Worm (Caenorhabditis elegans) whole organism, L4 larva: ENCODE measurements around the gene nhr-127.

Experiments
- D1046.2 ChIP-seq: fragments of 200-800 bp; sonication (Bioruptor generic); IDR thresholded peaks from 2 replicates; pipeline ENCODE4 v1.3.6; 2022; ENCODE audit warnings: missing genetic modification characterization, missing compliant biosample characterization
- F26F4.8 ChIP-seq: fragments of 200-800 bp; sonication (Bioruptor generic); conservative IDR thresholded peaks from 2 replicates; pipeline ENCODE4 v1.3.6; 2022; ENCODE audit warnings: missing genetic modification characterization, missing compliant biosample characterization
- F37D6.2 ChIP-seq: sonication (generic microtip); optimal IDR thresholded peaks from 2 replicates; lab custom pipeline; 2016; ENCODE audit warnings: mild to moderate bottlenecking, missing genetic modification characterization, missing compliant biosample characterization
- F49E8.2 ChIP-seq: sonication (generic microtip); optimal IDR thresholded peaks from 2 replicates; lab custom pipeline; 2016; ENCODE audit warnings: missing compliant biosample characterization, mild to moderate bottlenecking, missing genetic modification characterization, borderline replicate concordance
- T20F7.1 ChIP-seq: fragments of 200-800 bp; sonication (Bioruptor generic); optimal IDR thresholded peaks from 2 replicates; lab custom pipeline; 2018; ENCODE audit warnings: mild to moderate bottlenecking, missing genetic modification characterization, missing compliant biosample characterization
- ceh-28 ChIP-seq: fragments of 150-350 bp; optimal IDR thresholded peaks from 2 replicates; lab custom pipeline; 2014; ENCODE audit warnings: missing biosample characterization, missing genetic modification reagents, missing genetic modification characterization
- ceh-32 ChIP-seq: sonication (generic microtip); optimal IDR thresholded peaks from 2 replicates; lab custom pipeline; 2016; ENCODE audit warnings: mild to moderate bottlenecking, missing genetic modification characterization, missing compliant biosample characterization; ENCODE audit not compliant: poor library complexity
- ceh-82 ChIP-seq: sonication (generic microtip); optimal IDR thresholded peaks from 2 replicates; lab custom pipeline; 2017; ENCODE audit warnings: missing biosample characterization, missing genetic modification characterization
- daf-16 ChIP-seq, 3 experiments: sonication (generic microtip); optimal IDR thresholded peaks; 2 replicates each; lab custom pipeline; 2016 to 2017; ENCODE audit warnings: missing genetic modification characterization in 3 of 3, missing genetic modification reagents in 3 of 3, mild to moderate bottlenecking in 2 of 3, missing compliant biosample characterization in 2 of 3, missing biosample characterization in 1 of 3, moderate library complexity in 1 of 3
- dmd-6 ChIP-seq: fragments of 200-800 bp; sonication (Bioruptor generic); IDR thresholded peaks from 2 replicates; pipeline ENCODE4 v1.3.6; 2022; ENCODE audit warnings: missing genetic modification reagents, missing genetic modification characterization, missing compliant biosample characterization
- dmd-8 ChIP-seq: fragments of 200-800 bp; sonication (Bioruptor generic); IDR thresholded peaks from 2 replicates; pipeline ENCODE4 v1.3.6; 2022; ENCODE audit warnings: missing genetic modification characterization, missing compliant biosample characterization
- dmd-9 ChIP-seq: fragments of 200-800 bp; sonication (Bioruptor generic); IDR thresholded peaks from 2 replicates; pipeline ENCODE4 v1.3.6; 2022; ENCODE audit warnings: missing genetic modification reagents, missing genetic modification characterization, missing compliant biosample characterization
- dpl-1 ChIP-seq: fragments of 150-350 bp; optimal IDR thresholded peaks from 2 replicates; lab custom pipeline; 2014; ENCODE audit warnings: missing biosample characterization, missing genetic modification reagents, missing genetic modification characterization
- duxl-1 ChIP-seq: sonication (generic microtip); optimal IDR thresholded peaks from 2 replicates; lab custom pipeline; 2016; ENCODE audit warnings: mild to moderate bottlenecking, missing genetic modification characterization, moderate library complexity, missing compliant biosample characterization; ENCODE audit not compliant: poor library complexity
- dve-1 ChIP-seq: sonication (generic microtip); optimal IDR thresholded peaks from 2 replicates; lab custom pipeline; 2017; ENCODE audit warnings: antibody characterized with exemption, mild to moderate bottlenecking, missing genetic modification characterization, missing compliant biosample characterization; ENCODE audit not compliant: insufficient read depth
- fos-1 ChIP-seq: fragments of 150-350 bp; optimal IDR thresholded peaks from 2 replicates; lab custom pipeline; 2014; ENCODE audit warnings: missing biosample characterization, missing genetic modification characterization
- hlh-11 ChIP-seq: fragments of 200-800 bp; sonication (Bioruptor generic); optimal IDR thresholded peaks from 2 replicates; lab custom pipeline; 2018; ENCODE audit warnings: mild to moderate bottlenecking, missing genetic modification characterization, missing compliant biosample characterization
- lin-15B ChIP-seq: fragments of 150-350 bp; sonication (generic microtip); optimal IDR thresholded peaks from 3 replicates; lab custom pipeline; 2014; ENCODE audit warnings: missing biosample characterization, missing genetic modification characterization
- lir-3 ChIP-seq: sonication (generic microtip); optimal IDR thresholded peaks from 2 replicates; lab custom pipeline; 2016; ENCODE audit warnings: mild to moderate bottlenecking, missing genetic modification characterization, missing compliant biosample characterization
- lsy-2 ChIP-seq, 2 experiments: fragments of 150-350 bp in 1 of 2; sonication (generic microtip) in 1 of 2; optimal IDR thresholded peaks; 2 replicates each; lab custom pipeline; 2014 to 2017; ENCODE audit warnings: missing biosample characterization in 2 of 2, missing genetic modification characterization in 2 of 2
- madf-9 ChIP-seq: fragments of 200-800 bp; sonication (Bioruptor generic); conservative IDR thresholded peaks from 2 replicates; pipeline ENCODE4 v1.3.6; 2022; ENCODE audit warnings: missing genetic modification reagents, missing genetic modification characterization, missing compliant biosample characterization
- mep-1 ChIP-seq: fragments of 150-350 bp; sonication (generic microtip); optimal IDR thresholded peaks from 3 replicates; lab custom pipeline; 2014; ENCODE audit warnings: missing biosample characterization, missing genetic modification characterization
- mxl-2 ChIP-seq: fragments of 200-800 bp; sonication (Bioruptor generic); conservative IDR thresholded peaks from 2 replicates; pipeline ENCODE4 v1.3.6; 2022; ENCODE audit warnings: missing genetic modification reagents, missing genetic modification characterization, missing compliant biosample characterization
- nhr-102 ChIP-seq: sonication (generic microtip); optimal IDR thresholded peaks from 2 replicates; lab custom pipeline; 2016; ENCODE audit warnings: mild to moderate bottlenecking, missing genetic modification characterization, moderate library complexity, missing compliant biosample characterization
- nhr-11 ChIP-seq: fragments of 150-350 bp; optimal IDR thresholded peaks from 2 replicates; lab custom pipeline; 2014; ENCODE audit warnings: missing biosample characterization, missing genetic modification characterization
- nhr-237 ChIP-seq: sonication (generic microtip); optimal IDR thresholded peaks from 2 replicates; lab custom pipeline; 2017; ENCODE audit warnings: missing biosample characterization, missing genetic modification characterization
- nhr-28 ChIP-seq: fragments of 150-350 bp; optimal IDR thresholded peaks from 2 replicates; lab custom pipeline; 2014; ENCODE audit warnings: missing biosample characterization, missing genetic modification characterization
- nhr-48 ChIP-seq: sonication (generic microtip); optimal IDR thresholded peaks from 2 replicates; lab custom pipeline; 2016; ENCODE audit warnings: mild to moderate bottlenecking, missing genetic modification characterization, missing compliant biosample characterization
- nhr-77 ChIP-seq: fragments of 150-350 bp; optimal IDR thresholded peaks from 2 replicates; lab custom pipeline; 2014; ENCODE audit warnings: missing biosample characterization, missing genetic modification characterization
- php-3 ChIP-seq: fragments of 200-800 bp; sonication (Bioruptor generic); IDR thresholded peaks from 2 replicates; pipeline ENCODE4 v1.3.6; 2022; ENCODE audit warnings: missing genetic modification reagents, missing genetic modification characterization, missing compliant biosample characterization
- pqm-1 ChIP-seq: sonication (generic microtip); optimal IDR thresholded peaks from 2 replicates; lab custom pipeline; 2017; ENCODE audit warnings: missing biosample characterization, missing genetic modification characterization
- sdz-12 ChIP-seq: fragments of 200-800 bp; sonication (Bioruptor generic); optimal IDR thresholded peaks from 2 replicates; lab custom pipeline; 2018; ENCODE audit warnings: mild to moderate bottlenecking, missing genetic modification characterization, missing compliant biosample characterization
- set-16 ChIP-seq: fragments of 200-800 bp; sonication (Bioruptor generic); IDR thresholded peaks from 2 replicates; pipeline ENCODE4 v1.3.6; 2022; ENCODE audit warnings: missing genetic modification reagents, missing genetic modification characterization, missing compliant biosample characterization
- snpc-1.2 ChIP-seq: fragments of 200-800 bp; sonication (Bioruptor generic); IDR thresholded peaks from 2 replicates; pipeline ENCODE4 v1.3.6; 2022; ENCODE audit warnings: missing genetic modification reagents, missing genetic modification characterization, missing compliant biosample characterization
- unc-39 ChIP-seq: sonication (generic microtip); optimal IDR thresholded peaks from 2 replicates; lab custom pipeline; 2017; ENCODE audit warnings: missing biosample characterization, missing genetic modification characterization
- unc-62 ChIP-seq, 3 experiments: fragments of 150-350 bp in 1 of 3; sonication (generic microtip); optimal IDR thresholded peaks in 2 of 3; peaks in 1 of 3; 1 replicate in 1 of 3; 2 replicates in 2 of 3; lab custom pipeline; 2014 to 2017; ENCODE audit warnings: missing biosample characterization in 3 of 3, missing genetic modification characterization in 3 of 3, missing genetic modification reagents in 3 of 3, missing genotype in 1 of 3
- zip-11 ChIP-seq: fragments of 200-800 bp; sonication (Bioruptor generic); IDR thresholded peaks from 2 replicates; pipeline ENCODE4 v1.3.6; 2022; ENCODE audit warnings: missing genetic modification characterization, missing compliant biosample characterization

nhr-127 gene

ce11 chrV:16277918-16278317 lies 18.1 kb downstream of the nhr-127 start, which contains the start of gene cyp-37B1:
Gene cyp-37B1, plus strand, starts transcription at chrV:16278116.
- TF ChIP-seq lin-15B (tag; lab: Kevin White, UChicago) = no peak
- no peak for TF ChIP-seq F49E8.2 (tag; lab: Kevin White, UChicago)
- peak; percentile 69 for TF ChIP-seq nhr-48 (tag; lab: Kevin White, UChicago)
- peak; percentile 73 for TF ChIP-seq nhr-102 (tag; lab: Kevin White, UChicago)
- peak; percentile 89 for TF ChIP-seq pqm-1
- peak; percentile 97 for TF ChIP-seq nhr-28 (tag; lab: Kevin White, UChicago)
- no peak for TF ChIP-seq daf-16 (GFP tag; optimal IDR thresholded peaks at IDR 0.05; lab: Kevin White, UChicago)
- peak; percentile 95 for TF ChIP-seq daf-16 (tag; optimal IDR thresholded peaks at IDR 0.05; lab: Kevin White, UChicago)
- TF ChIP-seq php-3 (GFP tag; lab: Robert Waterston, UW) = peak; percentile 82
- TF ChIP-seq dmd-6 = peak; percentile 90
- TF ChIP-seq nhr-77 (tag; lab: Kevin White, UChicago) = peak; percentile 87
- TF ChIP-seq dve-1 = peak; percentile 87
- peak; percentile 85 for TF ChIP-seq hlh-11 (tag; lab: Kevin White, UChicago)
- TF ChIP-seq ceh-32 (tag; lab: Kevin White, UChicago) = no peak

- TF ChIP-seq nhr-48 (tag; lab: Kevin White, UChicago) = no peak
- TF ChIP-seq unc-39 = no peak
- no peak for TF ChIP-seq zip-11
- no peak for TF ChIP-seq dpl-1 (GFP tag; lab: Kevin White, UChicago)
- TF ChIP-seq mep-1 (tag; lab: Kevin White, UChicago) = no peak
- no peak for TF ChIP-seq lir-3 (tag; lab: Kevin White, UChicago)
- TF ChIP-seq ceh-28 (tag; lab: Kevin White, UChicago) = no peak
- no peak for TF ChIP-seq snpc-1.2
- TF ChIP-seq daf-16 (GFP tag; optimal IDR thresholded peaks at IDR 0.05; lab: Kevin White, UChicago) = no peak
- TF ChIP-seq daf-16 (tag; optimal IDR thresholded peaks at IDR 0.05; lab: Kevin White, UChicago) = no peak
- TF ChIP-seq fos-1 (tag; lab: Kevin White, UChicago) = no peak
- no peak for TF ChIP-seq T20F7.1 (GFP tag; lab: Kevin White, UChicago)
- TF ChIP-seq sdz-12 = no peak
- no peak for TF ChIP-seq nhr-237 (tag; lab: Kevin White, UChicago)
Measured at ce11 chrV:16282147-16282546, 22.4 kb downstream of the nhr-127 start, which contains the start of gene F28G4.2. Gene F28G4.2, minus strand, starts transcription at chrV:16282321.

- TF ChIP-seq dmd-9 (GFP tag; lab: Robert Waterston, UW) = no peak
- peak in 1 of 2 experiments; percentile 66 for TF ChIP-seq unc-62 (GFP tag; optimal IDR thresholded peaks at IDR 0.05 in 1 of 2; lab: Kevin White, UChicago)
- TF ChIP-seq unc-62 (tag; optimal IDR thresholded peaks at IDR 0.05; lab: Kevin White, UChicago) = no peak
Measured at ce11 chrV:16285794-16286193, 26.0 kb downstream of the nhr-127 start, which contains the start of gene F28G4.4. Gene F28G4.4, minus strand, starts transcription at chrV:16285894.

ce11 chrV:16287619-16288018 lies 27.8 kb downstream of the nhr-127 start, which contains the start of gene F28G4.3:
Gene F28G4.3, minus strand, starts transcription at chrV:16287719.
- TF ChIP-seq hlh-11 (tag; lab: Kevin White, UChicago) (no peak), ceh-82 (tag; lab: Kevin White, UChicago) (no peak), mxl-2 (GFP tag; lab: Robert Waterston, UW) (no peak), ceh-32 (tag; lab: Kevin White, UChicago) (no peak), set-16 (GFP tag; lab: Robert Waterston, UW) (no peak), pqm-1 (no peak), D1046.2 (no peak), php-3 (GFP tag; lab: Robert Waterston, UW) (no peak), lsy-2 (tag; optimal IDR thresholded peaks at IDR 0.05; lab: Kevin White, UChicago) (no peak), dmd-8 (GFP tag; lab: Robert Waterston, UW) (no peak), nhr-48 (tag; lab: Kevin White, UChicago) (no peak), F26F4.8 (GFP tag; lab: Robert Waterston, UW) (no peak), lir-3 (tag; lab: Kevin White, UChicago) (no peak), nhr-11 (tag; lab: Kevin White, UChicago) (no peak), nhr-28 (tag; lab: Kevin White, UChicago) (no peak), F37D6.2 (tag; lab: Kevin White, UChicago) (no peak), madf-9 (no peak), T20F7.1 (GFP tag; lab: Kevin White, UChicago) (no peak), duxl-1 (tag; lab: Kevin White, UChicago) (no peak)
